Fruit fly (Drosophila melanogaster) whole organism, adult: ENCODE data around the gene ds.

Experiments
- CG11617 ChIP-seq: fragments of 200-800 bp; sonication (Bioruptor generic); optimal IDR thresholded peaks from 2 replicates; lab custom pipeline; 2017; ENCODE audit warnings: mild to moderate bottlenecking, missing biosample characterization, missing genetic modification reagents, missing genetic modification characterization
- CG12768 ChIP-seq: fragments of 200-800 bp; sonication (Bioruptor generic); optimal IDR thresholded peaks from 2 replicates; lab custom pipeline; 2017; ENCODE audit warnings: missing biosample characterization, missing genetic modification characterization, mild to moderate bottlenecking, moderate library complexity, missing genetic modification reagents
- CG14711 ChIP-seq: fragments of 200-800 bp; sonication (Bioruptor generic); optimal IDR thresholded peaks from 2 replicates; lab custom pipeline; 2018; ENCODE audit warnings: missing biosample characterization, mild to moderate bottlenecking, missing genetic modification characterization, moderate library complexity
- CG1620 ChIP-seq: fragments of 200-800 bp; sonication (Bioruptor generic); optimal IDR thresholded peaks from 2 replicates; lab custom pipeline; 2016; ENCODE audit warnings: missing biosample characterization, missing genetic modification characterization
- CG33017 ChIP-seq: fragments of 200-800 bp; sonication (Bioruptor generic); optimal IDR thresholded peaks from 2 replicates; lab custom pipeline; 2018; ENCODE audit warnings: missing biosample characterization, mild to moderate bottlenecking, missing genetic modification characterization, moderate library complexity
- CG5204 ChIP-seq: fragments of 200-800 bp; sonication (Bioruptor generic); optimal IDR thresholded peaks from 2 replicates; lab custom pipeline; 2016; ENCODE audit warnings: missing biosample characterization, missing genetic modification characterization
- CG7045 ChIP-seq: fragments of 200-800 bp; sonication (Bioruptor generic); optimal IDR thresholded peaks from 2 replicates; lab custom pipeline; 2017; ENCODE audit warnings: missing biosample characterization, mild to moderate bottlenecking, missing genetic modification characterization
- CG7101 ChIP-seq: fragments of 200-800 bp; sonication (Bioruptor generic); optimal IDR thresholded peaks from 2 replicates; lab custom pipeline; 2018; ENCODE audit warnings: missing biosample characterization, mild to moderate bottlenecking, missing genetic modification characterization, moderate library complexity
- Clk ChIP-seq: fragments of 200-800 bp; sonication (Bioruptor generic); optimal IDR thresholded peaks from 2 replicates; lab custom pipeline; 2017; ENCODE audit warnings: missing biosample characterization, missing genetic modification characterization
- Crg-1 ChIP-seq: fragments of 200-800 bp; sonication (Bioruptor generic); optimal IDR thresholded peaks from 2 replicates; lab custom pipeline; 2016; ENCODE audit warnings: missing biosample characterization, missing genetic modification characterization
- Hr96 ChIP-seq: fragments of 200-800 bp; sonication (Bioruptor generic); optimal IDR thresholded peaks from 2 replicates; lab custom pipeline; 2016; ENCODE audit warnings: missing biosample characterization, missing genetic modification characterization
- Mnt ChIP-seq: fragments of 200-800 bp; sonication (Bioruptor generic); optimal IDR thresholded peaks from 2 replicates; lab custom pipeline; 2016; ENCODE audit warnings: missing biosample characterization, mild to moderate bottlenecking, missing genetic modification characterization
- bab1 ChIP-seq: fragments of 200-800 bp; sonication (Bioruptor generic); optimal IDR thresholded peaks from 3 replicates; lab custom pipeline; 2019; ENCODE audit warnings: missing biosample characterization, mild to moderate bottlenecking, missing genetic modification characterization, moderate library complexity
- cic ChIP-seq: fragments of 200-800 bp; sonication (Bioruptor generic); optimal IDR thresholded peaks from 2 replicates; lab custom pipeline; 2017; ENCODE audit warnings: missing biosample characterization, mild to moderate bottlenecking, missing genetic modification characterization, moderate library complexity
- cnc ChIP-seq, 2 experiments: fragments of >200 bp; optimal IDR thresholded peaks; 2 replicates each; lab custom pipeline; 2017
- kay ChIP-seq: fragments of 200-800 bp; sonication (Bioruptor generic); peaks from one replicate; lab custom pipeline; 2016; ENCODE audit warnings: missing biosample characterization, missing genetic modification characterization, borderline replicate concordance
- ovo ChIP-seq: fragments of 200-800 bp; sonication (Bioruptor generic); optimal IDR thresholded peaks from 2 replicates; lab custom pipeline; 2016; ENCODE audit warnings: missing biosample characterization, missing genetic modification characterization
- pad ChIP-seq: fragments of 200-800 bp; sonication (Bioruptor generic); optimal IDR thresholded peaks from 3 replicates; lab custom pipeline; 2017; ENCODE audit warnings: missing biosample characterization, missing genetic modification characterization, mild to moderate bottlenecking, moderate library complexity, missing genetic modification reagents
- tj ChIP-seq: fragments of 200-800 bp; sonication (Bioruptor generic); optimal IDR thresholded peaks from 3 replicates; lab custom pipeline; 2017; ENCODE audit warnings: missing biosample characterization, mild to moderate bottlenecking, missing genetic modification characterization, moderate library complexity
- toe ChIP-seq: fragments of 200-800 bp; sonication (Bioruptor generic); optimal IDR thresholded peaks from 2 replicates; lab custom pipeline; 2016; ENCODE audit warnings: missing biosample characterization, missing genetic modification characterization

The ds gene

dm6 chr2L:619739-620138, 95.0 kb downstream of the ds start:
- TF ChIP-seq toe (no peak), tj (GFP tag; lab: Kevin White, UChicago) (no peak), bab1 (GFP tag; lab: Kevin White, UChicago) (no peak), CG7101 (tag; lab: Kevin White, UChicago) (no peak)

dm6 chr2L:615023-615422, 99.8 kb downstream of the ds start:
- TF ChIP-seq Mnt (GFP tag; lab: Kevin White, UChicago) (no peak), tj (GFP tag; lab: Kevin White, UChicago) (no peak), Crg-1 (GFP tag; lab: Kevin White, UChicago) (no peak), CG11617 (GFP tag; lab: Kevin White, UChicago) (no peak), cic (no peak), bab1 (GFP tag; lab: Kevin White, UChicago) (no peak), toe (no peak), CG7101 (tag; lab: Kevin White, UChicago) (no peak), CG14711 (tag; lab: Kevin White, UChicago) (no peak), pad (GFP tag; lab: Kevin White, UChicago) (no peak), CG1620 (no peak), CG7045 (GFP tag; lab: Kevin White, UChicago) (no peak), cnc (optimal IDR thresholded peaks at IDR 0.05; lab: Kevin White, UChicago) (no peak), Clk (GFP tag; lab: Kevin White, UChicago) (no peak), CG12768 (GFP tag; lab: Kevin White, UChicago) (no peak), CG5204 (GFP tag; lab: Kevin White, UChicago) (no peak)

dm6 chr2L:612778-613177, 102.0 kb downstream of the ds start:
- no peak for TF ChIP-seq Mnt (GFP tag; lab: Kevin White, UChicago)
- TF ChIP-seq tj (GFP tag; lab: Kevin White, UChicago) = no peak
- no peak for TF ChIP-seq CG7101 (tag; lab: Kevin White, UChicago)
- TF ChIP-seq CG5204 (GFP tag; lab: Kevin White, UChicago) = no peak
- TF ChIP-seq toe = no peak

dm6 chr2L:609497-609896, 105.3 kb downstream of the ds start:
- no peak for TF ChIP-seq toe
- no peak for TF ChIP-seq CG11617 (GFP tag; lab: Kevin White, UChicago)
- no peak for TF ChIP-seq CG7045 (GFP tag; lab: Kevin White, UChicago)
- TF ChIP-seq Clk (GFP tag; lab: Kevin White, UChicago) = no peak
- TF ChIP-seq bab1 (GFP tag; lab: Kevin White, UChicago) = no peak
- no peak for TF ChIP-seq CG1620
- no peak for TF ChIP-seq cic
- no peak for TF ChIP-seq CG5204 (GFP tag; lab: Kevin White, UChicago)
- TF ChIP-seq tj (GFP tag; lab: Kevin White, UChicago) = no peak
- TF ChIP-seq Crg-1 (GFP tag; lab: Kevin White, UChicago) = no peak
- no peak for TF ChIP-seq CG33017
- TF ChIP-seq CG14711 (tag; lab: Kevin White, UChicago) = no peak
- TF ChIP-seq Hr96 (GFP tag; lab: Kevin White, UChicago) = no peak
- no peak for TF ChIP-seq kay (GFP tag; lab: Kevin White, UChicago)
- no peak for TF ChIP-seq cnc (optimal IDR thresholded peaks at IDR 0.05; lab: Kevin White, UChicago)
- TF ChIP-seq ovo (GFP tag; lab: Kevin White, UChicago) = no peak
- no peak for TF ChIP-seq CG7101 (tag; lab: Kevin White, UChicago)
- no peak for TF ChIP-seq Mnt (GFP tag; lab: Kevin White, UChicago)
- no peak for TF ChIP-seq pad (GFP tag; lab: Kevin White, UChicago)

- no peak for TF ChIP-seq cnc (optimal IDR thresholded peaks at IDR 0.05; lab: Kevin White, UChicago)
- no peak for TF ChIP-seq kay (GFP tag; lab: Kevin White, UChicago)
- no peak for TF ChIP-seq tj (GFP tag; lab: Kevin White, UChicago)
- TF ChIP-seq Mnt (GFP tag; lab: Kevin White, UChicago) = no peak
- TF ChIP-seq pad (GFP tag; lab: Kevin White, UChicago) = no peak
- TF ChIP-seq CG12768 (GFP tag; lab: Kevin White, UChicago) = no peak
- TF ChIP-seq CG14711 (tag; lab: Kevin White, UChicago) = no peak
- no peak for TF ChIP-seq CG33017
Observed at dm6 chr2L:608143-608542, 106.6 kb downstream of the ds start.

dm6 chr2L:606952-607351, 107.8 kb downstream of the ds start:
- TF ChIP-seq CG7101 (tag; lab: Kevin White, UChicago) (no peak), CG5204 (GFP tag; lab: Kevin White, UChicago) (no peak), Clk (GFP tag; lab: Kevin White, UChicago) (no peak), Hr96 (GFP tag; lab: Kevin White, UChicago) (no peak), cic (no peak), pad (GFP tag; lab: Kevin White, UChicago) (no peak), toe (no peak), ovo (GFP tag; lab: Kevin White, UChicago) (no peak), CG7045 (GFP tag; lab: Kevin White, UChicago) (no peak), Crg-1 (GFP tag; lab: Kevin White, UChicago) (no peak), CG33017 (no peak), CG1620 (no peak), CG12768 (GFP tag; lab: Kevin White, UChicago) (no peak), kay (GFP tag; lab: Kevin White, UChicago) (no peak), tj (GFP tag; lab: Kevin White, UChicago) (no peak), CG11617 (GFP tag; lab: Kevin White, UChicago) (no peak), cnc (optimal IDR thresholded peaks at IDR 0.05; lab: Kevin White, UChicago) (no peak)
